Fruit fly (Drosophila melanogaster): Measurements from ENCODE around the gene beta-Man.

beta-Man gene

dm6 chr3R:4243096-4243940, 46.3 kb downstream of the beta-Man start, which contains the start of gene CG34305 (continued):
- TF ChIP-seq ss (GFP tag; optimal IDR thresholded peaks at IDR 0.05) (no peak), CG3032 (tag; optimal IDR thresholded peaks at IDR 0.05) (no peak), CG4318 (GFP tag; optimal IDR thresholded peaks at IDR 0.05) (no peak), fd85E (GFP tag; optimal IDR thresholded peaks at IDR 0.05) (no peak), CG8319 (GFP tag; optimal IDR thresholded peaks at IDR 0.05) (peak; percentile 25), Hr4 (GFP tag; optimal IDR thresholded peaks at IDR 0.05) (no peak), Eip75B (GFP tag; optimal IDR thresholded peaks at IDR 0.05) (peak; percentile 3), CG34406 (GFP tag; optimal IDR thresholded peaks at IDR 0.05) (peak; percentile 38), svp (GFP tag) (peak; percentile 66), spab (GFP tag; optimal IDR thresholded peaks at IDR 0.05) (no peak), pdm3 (GFP tag; optimal IDR thresholded peaks at IDR 0.05) (peak; percentile 54), CG8119 (GFP tag; IDR thresholded peaks at IDR 0.05) (no peak), acj6 (GFP tag; optimal IDR thresholded peaks at IDR 0.05) (peak; percentile 19), CG6792 (GFP tag; optimal IDR thresholded peaks at IDR 0.05) (peak; percentile 35), Lpt (GFP tag; optimal IDR thresholded peaks at IDR 0.05) (no peak), CG31627 (GFP tag; optimal IDR thresholded peaks at IDR 0.05) (peak; percentile 20), CG15336 (GFP tag; IDR thresholded peaks at IDR 0.05) (no peak), eg (GFP tag; IDR thresholded peaks at IDR 0.05) (no peak), Ets21C (GFP tag; optimal IDR thresholded peaks at IDR 0.05) (peak; percentile 14), CG6808 (GFP tag; optimal IDR thresholded peaks at IDR 0.05) (no peak)

- no peak for TF ChIP-seq esn (GFP tag; optimal IDR thresholded peaks at IDR 0.05)
- TF ChIP-seq CG7368 (GFP tag; optimal IDR thresholded peaks at IDR 0.05), result no peak
- TF ChIP-seq CG3032 (tag; optimal IDR thresholded peaks at IDR 0.05), result no peak
- no peak for TF ChIP-seq Ets21C (GFP tag; optimal IDR thresholded peaks at IDR 0.05)
- TF ChIP-seq Eip75B (GFP tag; optimal IDR thresholded peaks at IDR 0.05), result no peak
- TF ChIP-seq CG31627 (GFP tag; optimal IDR thresholded peaks at IDR 0.05), result no peak
- TF ChIP-seq CG10631 (GFP tag; optimal IDR thresholded peaks at IDR 0.05), result no peak
- TF ChIP-seq Hr4 (GFP tag; optimal IDR thresholded peaks at IDR 0.05), result no peak
- no peak for TF ChIP-seq lz (GFP tag; optimal IDR thresholded peaks at IDR 0.05)
- TF ChIP-seq fd85E (GFP tag; optimal IDR thresholded peaks at IDR 0.05), result no peak
- no peak for TF ChIP-seq svp (GFP tag)
- TF ChIP-seq ss (GFP tag; optimal IDR thresholded peaks at IDR 0.05), result no peak
- no peak for TF ChIP-seq fkh (GFP tag; optimal IDR thresholded peaks at IDR 0.05)
- TF ChIP-seq Ets96B (tag; optimal IDR thresholded peaks at IDR 0.05), result no peak
- TF ChIP-seq topi (GFP tag; optimal IDR thresholded peaks at IDR 0.05), result no peak
- TF ChIP-seq CG34406 (GFP tag; optimal IDR thresholded peaks at IDR 0.05), result no peak
- TF ChIP-seq pdm3 (GFP tag; optimal IDR thresholded peaks at IDR 0.05), result no peak
- no peak for TF ChIP-seq CG6854 (GFP tag; optimal IDR thresholded peaks at IDR 0.05)
- TF ChIP-seq Eip93F (GFP tag; optimal IDR thresholded peaks at IDR 0.05), result no peak
Observed at dm6 chr3R:4246578-4247070, 49.6 kb downstream of the beta-Man start, which contains the start of gene TwdlF. Gene TwdlF (plus strand): TSS chr3R:4247020.

- TF ChIP-seq CG6276 (GFP tag; optimal IDR thresholded peaks at IDR 0.05) (no peak), ss (GFP tag; optimal IDR thresholded peaks at IDR 0.05) (no peak), CG11294 (GFP tag; IDR thresholded peaks at IDR 0.05) (no peak), CG31627 (GFP tag; optimal IDR thresholded peaks at IDR 0.05) (no peak), Sox14 (GFP tag; optimal IDR thresholded peaks at IDR 0.05) (no peak), CG32006 (GFP tag; optimal IDR thresholded peaks at IDR 0.05) (no peak), Sox102F (GFP tag; optimal IDR thresholded peaks at IDR 0.05) (no peak), Blimp-1 (GFP tag; optimal IDR thresholded peaks at IDR 0.05) (no peak), Ets21C (GFP tag; optimal IDR thresholded peaks at IDR 0.05) (no peak), Eip78C (GFP tag) (no peak), eg (GFP tag; IDR thresholded peaks at IDR 0.05) (no peak), CG6854 (GFP tag; optimal IDR thresholded peaks at IDR 0.05) (no peak), CG15336 (GFP tag; IDR thresholded peaks at IDR 0.05) (no peak), dac (GFP tag; optimal IDR thresholded peaks at IDR 0.05) (no peak), salr (GFP tag; optimal IDR thresholded peaks at IDR 0.05) (no peak), Hr4 (GFP tag; optimal IDR thresholded peaks at IDR 0.05) (no peak), CG6792 (GFP tag; optimal IDR thresholded peaks at IDR 0.05) (no peak), Met (GFP tag; optimal IDR thresholded peaks at IDR 0.05) (no peak), CG10669 (GFP tag; optimal IDR thresholded peaks at IDR 0.05) (no peak), CG16779 (tag; optimal IDR thresholded peaks at IDR 0.05) (no peak)
Observed at dm6 chr3R:4249947-4250346, 52.9 kb downstream of the beta-Man start.

Measured in whole organism, prepupa.